Worm (Caenorhabditis elegans) whole organism, L3 larva: ENCODE measurements around the gene msp-49.

Experiments used
- R02D3.7 ChIP-seq: fragments of 150-350 bp; optimal IDR thresholded peaks from 2 replicates; lab custom pipeline; 2014; ENCODE audit warnings: missing biosample characterization, missing genetic modification characterization
- fkh-10 ChIP-seq: sonication (generic microtip); optimal IDR thresholded peaks from 2 replicates; lab custom pipeline; 2017; ENCODE audit warnings: missing biosample characterization, missing genetic modification reagents, missing genetic modification characterization
- fos-1 ChIP-seq: fragments of 150-350 bp; optimal IDR thresholded peaks from 2 replicates; lab custom pipeline; 2014; ENCODE audit warnings: missing biosample characterization, missing genetic modification characterization
- jun-1 ChIP-seq: fragments of 150-350 bp; optimal IDR thresholded peaks from 2 replicates; lab custom pipeline; 2014; ENCODE audit warnings: missing biosample characterization, missing genetic modification reagents, missing genetic modification characterization
- mml-1 ChIP-seq: fragments of 150-350 bp; sonication (generic microtip); optimal IDR thresholded peaks from 3 replicates; lab custom pipeline; 2014; ENCODE audit warnings: missing biosample characterization, missing genetic modification characterization
- snpc-4 ChIP-seq: fragments of 150-350 bp; optimal IDR thresholded peaks from 2 replicates; lab custom pipeline; 2014; ENCODE audit warnings: missing biosample characterization, missing genetic modification characterization
- unc-39 ChIP-seq: sonication (generic microtip); optimal IDR thresholded peaks from 4 replicates; lab custom pipeline; 2017; ENCODE audit warnings: missing biosample characterization, missing genetic modification characterization
- unc-62 ChIP-seq: fragments of 150-350 bp; sonication (generic microtip); optimal IDR thresholded peaks from 4 replicates; lab custom pipeline; 2014; ENCODE audit warnings: missing biosample characterization, missing genetic modification reagents, missing genetic modification characterization

DNA sequence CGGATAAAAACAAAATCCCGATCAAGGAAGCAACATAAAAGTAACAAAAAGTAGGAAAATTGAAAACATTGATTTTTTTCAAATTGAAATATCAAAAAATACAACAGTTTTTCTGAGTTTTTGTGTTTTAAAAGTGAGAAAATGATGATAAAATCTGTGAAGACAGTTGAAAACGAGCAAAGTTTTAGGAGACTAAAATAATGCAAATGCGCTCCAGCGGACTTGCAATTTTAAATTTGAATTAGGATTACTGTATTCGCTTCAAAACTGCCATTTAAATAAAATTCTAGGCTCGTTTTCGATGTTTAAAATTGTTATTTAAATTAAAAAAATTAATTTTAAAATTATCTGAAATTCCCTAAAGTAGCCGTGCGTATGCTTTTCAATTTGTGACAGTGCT, 6.2 kb upstream of the msp-49 start:
- TF ChIP-seq jun-1 (tag; lab: Kevin White, UChicago) (no peak), mml-1 (tag; lab: Kevin White, UChicago) (no peak), unc-62 (GFP tag; lab: Kevin White, UChicago) (no peak), R02D3.7 (tag; lab: Kevin White, UChicago) (no peak), unc-39 (tag; lab: Kevin White, UChicago) (no peak), snpc-4 (tag; lab: Kevin White, UChicago) (no peak), fkh-10 (GFP tag; lab: Kevin White, UChicago) (no peak), fos-1 (tag; lab: Kevin White, UChicago) (no peak)
